Worm (Caenorhabditis elegans) whole organism, L1 larva: Measurements from ENCODE around the gene pah-1.

ENCODE experiments used
- ama-1 ChIP-seq: fragments of 150-350 bp; optimal IDR thresholded peaks from 2 replicates; lab custom pipeline; 2014
- ceh-82 ChIP-seq, 3 experiments: fragments of 150-350 bp in 1 of 3; sonication (generic microtip) in 2 of 3; optimal IDR thresholded peaks; 2 replicates each; lab custom pipeline; 2014 to 2017; ENCODE audit warnings: missing biosample characterization in 3 of 3, missing genetic modification characterization in 3 of 3
- nhr-237 ChIP-seq: fragments of 150-350 bp; optimal IDR thresholded peaks from 2 replicates; lab custom pipeline; 2014; ENCODE audit warnings: missing biosample characterization, missing genetic modification characterization
- nhr-76 ChIP-seq: sonication (generic microtip); optimal IDR thresholded peaks from 2 replicates; lab custom pipeline; 2017; ENCODE audit warnings: missing biosample characterization, missing genetic modification characterization
- nhr-77 ChIP-seq: fragments of 150-350 bp; optimal IDR thresholded peaks from 2 replicates; lab custom pipeline; 2014; ENCODE audit warnings: missing biosample characterization, missing genetic modification characterization
- pax-3 ChIP-seq: fragments of 200-800 bp; sonication (Bioruptor generic); optimal IDR thresholded peaks from 2 replicates; lab custom pipeline; 2018; ENCODE audit warnings: mild to moderate bottlenecking, missing genetic modification characterization, moderate library complexity, missing compliant biosample characterization
- pqm-1 ChIP-seq: sonication (generic microtip); optimal IDR thresholded peaks from 3 replicates; lab custom pipeline; 2017; ENCODE audit warnings: missing biosample characterization, missing genetic modification characterization
- snpc-4 ChIP-seq: fragments of 150-350 bp; optimal IDR thresholded peaks from 2 replicates; lab custom pipeline; 2014; ENCODE audit warnings: missing biosample characterization, missing genetic modification characterization
- tbx-2 ChIP-seq: sonication (generic microtip); optimal IDR thresholded peaks from 2 replicates; lab custom pipeline; 2016; ENCODE audit warnings: missing genetic modification characterization, missing compliant biosample characterization
- ztf-11 ChIP-seq, 2 experiments: sonication (generic microtip); optimal IDR thresholded peaks; 2 replicates each; lab custom pipeline; 2016 to 2017; ENCODE audit warnings: missing genetic modification characterization in 2 of 2, missing biosample characterization in 1 of 2, missing compliant biosample characterization in 1 of 2

- TF ChIP-seq pqm-1 (tag; lab: Kevin White, UChicago) (no peak), ama-1 (no peak), nhr-77 (tag; lab: Kevin White, UChicago) (no peak), ceh-82 (tag; optimal IDR thresholded peaks at IDR 0.05; lab: Kevin White, UChicago) (no peak), snpc-4 (no peak), nhr-76 (no peak), pax-3 (tag; lab: Kevin White, UChicago) (no peak), tbx-2 (tag; lab: Kevin White, UChicago) (no peak), ztf-11 (tag; optimal IDR thresholded peaks at IDR 0.05; lab: Kevin White, UChicago) (no peak), nhr-237 (no peak)
These were observed 45.5 kb upstream of the pah-1 start for ce11 chrII:8812346-8812745.
